Worm (Caenorhabditis elegans): ENCODE results near the gene col-186.

Gene col-186

DNA sequence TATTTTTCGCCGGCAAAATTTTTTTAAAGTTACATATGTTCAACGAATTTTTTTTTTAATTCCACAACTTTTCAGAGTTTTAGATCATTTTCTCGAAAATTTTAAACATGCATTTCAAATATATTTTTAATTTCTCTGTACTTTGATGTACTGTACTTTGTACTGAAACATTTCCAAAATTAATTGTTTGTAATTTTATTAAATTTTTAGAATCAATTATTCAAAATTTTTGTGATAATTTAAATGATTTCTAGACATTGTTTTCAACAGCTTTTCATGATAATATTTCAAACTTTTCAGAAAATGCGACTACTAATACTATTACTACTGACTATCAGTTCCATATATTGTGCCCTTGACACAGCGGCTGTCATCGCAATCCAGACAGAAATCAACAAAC, 7.6 kb upstream of the col-186 start, which contains the start of gene mec-5:
Gene mec-5, plus strand, starts transcription at position 301 of the 400 bp plus-strand sequence.
- TF ChIP-seq pha-4 (tag; optimal IDR thresholded peaks at IDR 0.05) (no peak), skn-1 (tag; optimal IDR thresholded peaks at IDR 0.05) (no peak), elt-3 (tag; optimal IDR thresholded peaks at IDR 0.05) (no peak), pqm-1 (tag; optimal IDR thresholded peaks at IDR 0.05) (no peak), jun-1 (tag; optimal IDR thresholded peaks at IDR 0.05) (no peak), ceh-28 (tag; optimal IDR thresholded peaks at IDR 0.05) (no peak), nfya-1 (tag; optimal IDR thresholded peaks at IDR 0.05; ENCODE audit: insufficient read depth) (no peak), mdl-1 (tag; optimal IDR thresholded peaks at IDR 0.05) (no peak), tbx-2 (tag; optimal IDR thresholded peaks at IDR 0.05) (no peak), nhr-28 (tag; optimal IDR thresholded peaks at IDR 0.05) (no peak), ztf-4 (tag; optimal IDR thresholded peaks at IDR 0.05) (no peak), ceh-9 (tag; optimal IDR thresholded peaks at IDR 0.05) (no peak), elt-2 (tag; optimal IDR thresholded peaks at IDR 0.05) (no peak), nhr-11 (tag; optimal IDR thresholded peaks at IDR 0.05) (no peak), nhr-23 (tag; optimal IDR thresholded peaks at IDR 0.05) (no peak), ZK546.5 (tag; optimal IDR thresholded peaks at IDR 0.05) (no peak), hmg-11 (tag; optimal IDR thresholded peaks at IDR 0.05) (no peak), ztf-11 (tag; optimal IDR thresholded peaks at IDR 0.05) (no peak)

DNA sequence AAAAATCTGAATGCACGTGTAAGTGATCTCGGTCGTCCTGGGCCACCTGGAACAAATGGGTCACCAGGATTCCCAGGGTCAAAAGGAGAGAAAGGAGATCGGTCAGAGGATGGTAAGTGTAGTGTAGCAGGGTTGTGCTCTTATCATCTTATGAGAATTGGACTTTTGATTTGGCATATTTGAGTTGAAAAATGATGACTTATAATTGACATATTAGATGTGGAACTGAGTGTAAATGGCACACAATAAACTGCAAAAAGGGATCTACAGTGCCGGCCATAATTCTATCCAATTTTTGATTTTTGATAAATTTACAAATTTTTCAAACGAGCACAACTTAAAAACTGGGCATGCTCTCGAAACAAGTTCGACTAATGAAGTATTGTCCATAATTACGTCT, 7.1 kb upstream of the col-186 start:
- TF ChIP-seq hmg-11 (tag; optimal IDR thresholded peaks at IDR 0.05) (no peak), unc-39 (tag; optimal IDR thresholded peaks at IDR 0.05) (no peak), unc-62 (GFP tag; optimal IDR thresholded peaks at IDR 0.05) (no peak), lin-15B (tag; optimal IDR thresholded peaks at IDR 0.05) (no peak), snpc-4 (tag; optimal IDR thresholded peaks at IDR 0.05) (no peak), nfya-1 (tag; optimal IDR thresholded peaks at IDR 0.05; ENCODE audit: insufficient read depth) (no peak), nhr-76 (tag; optimal IDR thresholded peaks at IDR 0.05) (no peak), ceh-28 (tag; optimal IDR thresholded peaks at IDR 0.05) (no peak), lsy-12 (tag; optimal IDR thresholded peaks at IDR 0.05) (no peak), nhr-11 (tag; optimal IDR thresholded peaks at IDR 0.05) (no peak), daf-12 (tag; optimal IDR thresholded peaks at IDR 0.05) (no peak), elt-2 (tag; optimal IDR thresholded peaks at IDR 0.05) (no peak), egl-27 (tag; optimal IDR thresholded peaks at IDR 0.05) (no peak)

DNA sequence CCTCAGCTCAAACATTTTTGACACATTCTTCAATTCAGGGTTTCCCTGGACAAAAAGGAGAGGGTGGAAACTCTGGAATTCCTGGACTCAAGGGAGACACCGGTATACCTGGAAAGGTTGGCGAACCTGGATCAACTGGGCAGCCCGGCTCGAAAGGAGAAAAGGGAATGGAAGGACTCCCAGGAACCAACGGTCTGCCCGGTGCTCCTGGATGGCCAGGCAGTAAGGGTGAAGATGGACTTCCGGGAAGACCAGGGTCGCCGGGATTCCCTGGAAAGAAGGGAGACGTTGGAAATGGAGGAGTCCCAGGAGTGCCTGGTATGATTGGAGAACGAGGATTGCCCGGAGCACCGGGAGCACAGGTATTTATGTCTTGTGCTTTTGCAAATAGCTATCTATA, 5.5 kb upstream of the col-186 start:
- TF ChIP-seq egl-27 (tag; optimal IDR thresholded peaks at IDR 0.05): no peak
- no peak for TF ChIP-seq skn-1 (tag; optimal IDR thresholded peaks at IDR 0.05)
- TF ChIP-seq ZK546.5 (tag; optimal IDR thresholded peaks at IDR 0.05): no peak
- no peak for TF ChIP-seq fkh-10 (GFP tag; optimal IDR thresholded peaks at IDR 0.05)
- TF ChIP-seq fkh-2 (tag; optimal IDR thresholded peaks at IDR 0.05): no peak
- TF ChIP-seq nhr-25 (tag; optimal IDR thresholded peaks at IDR 0.05): no peak
- TF ChIP-seq nhr-12 (tag; optimal IDR thresholded peaks at IDR 0.05): no peak
- TF ChIP-seq nhr-43 (tag; optimal IDR thresholded peaks at IDR 0.05; ENCODE audit: poor library complexity, severe bottlenecking): no peak
- TF ChIP-seq jun-1 (tag; optimal IDR thresholded peaks at IDR 0.05): no peak
- no peak for TF ChIP-seq pqm-1 (tag; optimal IDR thresholded peaks at IDR 0.05)
- no peak for TF ChIP-seq lsy-12 (tag; optimal IDR thresholded peaks at IDR 0.05)
- no peak for TF ChIP-seq fos-1 (tag; optimal IDR thresholded peaks at IDR 0.05)
- TF ChIP-seq nhr-67 (tag; optimal IDR thresholded peaks at IDR 0.05): no peak
- TF ChIP-seq nhr-76 (tag; optimal IDR thresholded peaks at IDR 0.05): no peak
- no peak for TF ChIP-seq eor-1 (tag; optimal IDR thresholded peaks at IDR 0.05)
- TF ChIP-seq elt-1 (tag; optimal IDR thresholded peaks at IDR 0.05): no peak

DNA sequence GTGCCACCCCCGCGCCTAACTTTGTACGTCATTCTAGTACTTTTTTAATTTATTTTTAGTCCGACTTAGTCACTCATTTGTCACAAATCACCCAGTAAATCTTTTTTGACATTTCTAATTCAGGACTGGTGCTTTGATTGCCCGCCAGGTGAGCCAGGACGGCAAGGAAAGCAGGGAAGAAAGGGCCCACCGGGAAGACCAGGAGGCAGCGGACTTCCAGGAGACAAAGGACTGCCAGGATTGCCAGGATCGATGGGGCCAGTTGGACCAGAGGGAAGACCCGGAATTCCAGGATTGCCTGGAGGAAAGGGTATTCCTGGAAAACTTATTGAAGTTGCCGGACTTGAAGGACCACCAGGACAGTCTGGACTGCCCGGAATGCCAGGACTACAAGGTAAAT, 1.8 kb downstream of the col-186 start:
- TF ChIP-seq lin-39 (tag; optimal IDR thresholded peaks at IDR 0.05) (no peak), egl-5 (tag; optimal IDR thresholded peaks at IDR 0.05) (no peak), nhr-237 (tag; optimal IDR thresholded peaks at IDR 0.05) (no peak), elt-1 (tag; optimal IDR thresholded peaks at IDR 0.05) (no peak), elt-2 (tag; optimal IDR thresholded peaks at IDR 0.05) (no peak), nhr-43 (tag; optimal IDR thresholded peaks at IDR 0.05; ENCODE audit: poor library complexity, severe bottlenecking) (no peak), daf-12 (tag; optimal IDR thresholded peaks at IDR 0.05) (no peak), nhr-67 (tag; optimal IDR thresholded peaks at IDR 0.05) (no peak), ceh-16 (tag; optimal IDR thresholded peaks at IDR 0.05) (no peak), ceh-28 (tag; optimal IDR thresholded peaks at IDR 0.05) (no peak), egl-27 (tag; optimal IDR thresholded peaks at IDR 0.05) (no peak), eor-1 (tag; optimal IDR thresholded peaks at IDR 0.05) (no peak), hmg-11 (tag; optimal IDR thresholded peaks at IDR 0.05) (no peak), ZK546.5 (tag; optimal IDR thresholded peaks at IDR 0.05) (no peak), sea-2 (GFP tag; optimal IDR thresholded peaks at IDR 0.05) (no peak), fkh-2 (tag; optimal IDR thresholded peaks at IDR 0.05) (no peak)

Measured in whole organism, L3 larva.